Worm (Caenorhabditis elegans) whole organism, L2 larva: ENCODE measurements around the gene R193.2.

Source experiments
- elt-1 ChIP-seq: fragments of 150-350 bp; optimal IDR thresholded peaks from 2 replicates; lab custom pipeline; 2014; ENCODE audit warnings: missing biosample characterization, missing genetic modification characterization
- elt-3 ChIP-seq: sonication (generic microtip); optimal IDR thresholded peaks from 2 replicates; lab custom pipeline; 2017; ENCODE audit warnings: missing biosample characterization, missing genetic modification characterization
- mdl-1 ChIP-seq, 2 experiments: fragments of 150-350 bp in 1 of 2; sonication (generic microtip) in 1 of 2; optimal IDR thresholded peaks; 2 replicates each; lab custom pipeline; 2017; ENCODE audit warnings: missing biosample characterization in 2 of 2, missing genetic modification characterization in 2 of 2
- nhr-10 ChIP-seq: sonication (generic microtip); optimal IDR thresholded peaks from 2 replicates; lab custom pipeline; 2017; ENCODE audit warnings: missing biosample characterization, missing genetic modification characterization
- nhr-21 ChIP-seq: fragments of 150-350 bp; optimal IDR thresholded peaks from 2 replicates; lab custom pipeline; 2014; ENCODE audit warnings: missing biosample characterization, missing genetic modification characterization
- sma-9 ChIP-seq, 2 experiments: fragments of 150-350 bp in 1 of 2; sonication (generic microtip) in 1 of 2; optimal IDR thresholded peaks; 2 replicates each; lab custom pipeline; 2014 to 2016; ENCODE audit warnings: missing genetic modification characterization in 2 of 2, mild to moderate bottlenecking in 1 of 2, missing biosample characterization in 1 of 2, missing compliant biosample characterization in 1 of 2, missing genetic modification reagents in 1 of 2, moderate library complexity in 1 of 2
- unc-62 ChIP-seq: fragments of 150-350 bp; optimal IDR thresholded peaks from 2 replicates; lab custom pipeline; 2014; ENCODE audit warnings: missing biosample characterization, missing genetic modification reagents, missing genetic modification characterization

- TF ChIP-seq nhr-10 (tag; lab: Kevin White, UChicago) (no peak), mdl-1 (tag; optimal IDR thresholded peaks at IDR 0.05; lab: Kevin White, UChicago) (no peak), nhr-21 (tag; lab: Kevin White, UChicago) (no peak), unc-62 (no peak), sma-9 (GFP tag; optimal IDR thresholded peaks at IDR 0.05; lab: Kevin White, UChicago) (no peak), sma-9 (tag; optimal IDR thresholded peaks at IDR 0.05; lab: Kevin White, UChicago) (no peak), elt-1 (tag; lab: Kevin White, UChicago) (no peak), elt-3 (no peak)
Measured at ce11 chrX:1124146-1124545, 24.2 kb downstream of the R193.2 start, which contains the start of gene C05D9.9.
